Fruit fly (Drosophila melanogaster) whole organism, pupa: ENCODE measurements around the gene Trf5.

Source experiments
- CG10348 ChIP-seq: fragments of 200-800 bp; sonication (Bioruptor generic); IDR thresholded peaks from 2 replicates; pipeline ENCODE4 v1.3.6; 2022; ENCODE audit warnings: missing biosample characterization, missing genetic modification characterization
- CG12605 ChIP-seq: fragments of 200-800 bp; sonication (Bioruptor generic); IDR thresholded peaks from 2 replicates; pipeline ENCODE4 v1.3.6; 2022; ENCODE audit warnings: missing biosample characterization, missing genetic modification characterization
- CG14655 ChIP-seq: fragments of 200-800 bp; sonication (Bioruptor generic); optimal IDR thresholded peaks from 3 replicates; lab custom pipeline; 2017; ENCODE audit warnings: mild to moderate bottlenecking, missing biosample characterization, missing genetic modification reagents, missing genetic modification characterization
- CG17806 ChIP-seq: fragments of 200-800 bp; sonication (Bioruptor generic); optimal IDR thresholded peaks from 2 replicates; lab custom pipeline; 2018; ENCODE audit warnings: missing biosample characterization, mild to moderate bottlenecking, missing genetic modification characterization, moderate library complexity
- CG32121 ChIP-seq: fragments of 200-800 bp; sonication (Bioruptor generic); IDR thresholded peaks from 2 replicates; pipeline ENCODE4 v1.3.6; 2022; ENCODE audit warnings: missing biosample characterization, missing genetic modification characterization
- CG34367 ChIP-seq: fragments of 200-800 bp; sonication (Bioruptor generic); optimal IDR thresholded peaks from 2 replicates; lab custom pipeline; 2018; ENCODE audit warnings: missing biosample characterization, mild to moderate bottlenecking, missing genetic modification characterization
- CG4496 ChIP-seq: fragments of 200-800 bp; sonication (Bioruptor generic); IDR thresholded peaks from 3 replicates; pipeline ENCODE4 v1.3.6; 2022; ENCODE audit warnings: missing biosample characterization, missing genetic modification characterization
- CG8301 ChIP-seq: fragments of 200-800 bp; sonication (Bioruptor generic); optimal IDR thresholded peaks from 2 replicates; lab custom pipeline; 2018; ENCODE audit warnings: missing biosample characterization, mild to moderate bottlenecking, missing genetic modification characterization
- D1 ChIP-seq: fragments of 200-800 bp; sonication (Bioruptor generic); optimal IDR thresholded peaks from 2 replicates; lab custom pipeline; 2018; ENCODE audit warnings: missing biosample characterization, mild to moderate bottlenecking, missing genetic modification characterization, moderate library complexity
- EcR ChIP-seq: fragments of 200-800 bp; sonication (Bioruptor generic); optimal IDR thresholded peaks from 3 replicates; lab custom pipeline; 2019; ENCODE audit warnings: missing biosample characterization, missing genetic modification characterization, mild to moderate bottlenecking, moderate library complexity, missing genetic modification reagents
- Pif1B ChIP-seq: fragments of 200-800 bp; sonication (Bioruptor generic); optimal IDR thresholded peaks from 3 replicates; lab custom pipeline; 2016; ENCODE audit warnings: missing biosample characterization, missing genetic modification characterization
- Snoo ChIP-seq: fragments of 200-800 bp; sonication (Bioruptor generic); optimal IDR thresholded peaks from 3 replicates; lab custom pipeline; 2017; ENCODE audit warnings: missing biosample characterization, mild to moderate bottlenecking, missing genetic modification characterization, inconsistent platforms
- fd96Ca ChIP-seq: fragments of 200-800 bp; sonication (Bioruptor generic); IDR thresholded peaks from 3 replicates; pipeline ENCODE4 v1.3.6; 2022; ENCODE audit warnings: missing biosample characterization, missing genetic modification characterization

DNA sequence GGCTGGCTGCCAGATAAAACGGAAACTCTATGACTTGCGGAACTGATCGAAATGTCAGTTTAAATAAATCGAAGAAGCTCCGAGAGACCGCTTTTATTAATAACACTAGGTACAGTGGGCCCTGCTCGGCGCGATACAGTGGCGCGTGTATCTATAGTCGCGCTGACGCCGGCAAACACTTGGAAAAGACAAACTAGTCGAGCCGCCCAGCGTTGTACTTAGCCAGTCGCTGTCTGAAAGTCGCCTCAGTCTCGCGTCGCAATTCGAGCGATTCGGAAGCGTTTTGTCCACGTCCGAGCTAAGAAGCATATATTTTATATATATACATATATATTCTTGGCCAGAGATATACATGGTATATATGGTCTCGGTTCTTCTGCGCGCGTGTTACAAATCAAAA, 33.6 kb upstream of the Trf5 start:
- peak; percentile 8 for TF ChIP-seq CG8301 (tag; lab: Kevin White, UChicago)
- no peak for TF ChIP-seq EcR (GFP tag; lab: Kevin White, UChicago)
- no peak for TF ChIP-seq CG12605 (GFP tag; lab: Robert Waterston, UW)
- peak; percentile 37; the same call in 1 of the 3 replicates for TF ChIP-seq fd96Ca (GFP tag; lab: Robert Waterston, UW)
- peak; percentile 63 for TF ChIP-seq CG4496 (GFP tag; lab: Robert Waterston, UW)
- no peak for TF ChIP-seq CG10348 (GFP tag; lab: Robert Waterston, UW)
- no peak for TF ChIP-seq D1 (tag; lab: Kevin White, UChicago)
- peak; percentile 4 for TF ChIP-seq CG17806
- peak; percentile 57 for TF ChIP-seq CG32121
- TF ChIP-seq Snoo (tag; lab: Kevin White, UChicago), result no peak
- TF ChIP-seq CG14655 (GFP tag; lab: Kevin White, UChicago), result peak; percentile 58
- peak; percentile 5 for TF ChIP-seq Pif1B (GFP tag; lab: Kevin White, UChicago)
- no peak for TF ChIP-seq CG34367 (tag; lab: Kevin White, UChicago)
